Fruit fly (Drosophila melanogaster): ENCODE data around the gene CG31668.

Gene CG31668

DNA sequence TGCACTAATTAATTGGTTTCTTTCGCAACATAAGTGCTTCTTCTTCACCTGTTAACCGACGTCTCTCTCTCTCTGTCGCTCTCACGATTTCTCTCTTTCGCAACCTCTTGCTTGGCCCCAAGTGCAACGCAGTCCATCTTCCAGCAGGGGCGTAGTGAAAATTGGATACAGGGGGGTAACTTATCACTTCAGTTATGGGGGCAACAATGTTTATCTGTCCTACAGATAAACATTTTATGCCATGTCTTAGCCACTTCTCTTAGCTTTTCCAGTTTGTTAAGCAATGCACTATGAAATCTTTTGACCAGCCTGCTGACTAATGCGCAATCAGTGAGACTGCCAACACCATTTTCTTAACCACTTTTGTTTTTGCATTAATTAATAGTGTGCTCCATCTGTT, 21.4 kb upstream of the CG31668 start (continued):
- no peak for TF ChIP-seq Mrtf (GFP tag; IDR thresholded peaks at IDR 0.05)
- peak; percentile 16 to 39 for TF ChIP-seq chif (GFP tag; optimal IDR thresholded peaks at IDR 0.05)
- TF ChIP-seq pan (optimal IDR thresholded peaks at IDR 0.05) = no peak
- TF ChIP-seq pan (GFP tag; optimal IDR thresholded peaks at IDR 0.05 in 1 of 2, IDR thresholded peaks at IDR 0.05 in 1 of 2) = peak in 1 of 2 experiments; percentile 63
- TF ChIP-seq btn (GFP tag; optimal IDR thresholded peaks at IDR 0.05) = no peak
- TF ChIP-seq CG10209 (GFP tag; optimal IDR thresholded peaks at IDR 0.05) = peak; percentile 19
- TF ChIP-seq Antp (GFP tag; optimal IDR thresholded peaks at IDR 0.05) = peak; percentile 38
- TF ChIP-seq Gsc (GFP tag; IDR thresholded peaks at IDR 0.05) = no peak
- no peak for TF ChIP-seq CG4282 (GFP tag; optimal IDR thresholded peaks at IDR 0.05)
- TF ChIP-seq tio (GFP tag; optimal IDR thresholded peaks at IDR 0.05) = no peak
- no peak for TF ChIP-seq ab (GFP tag; optimal IDR thresholded peaks at IDR 0.05)
- TF ChIP-seq dmrt11E (tag; optimal IDR thresholded peaks at IDR 0.05) = no peak
- no peak for TF ChIP-seq ftz-f1 (GFP tag; optimal IDR thresholded peaks at IDR 0.05)
- TF ChIP-seq Hr3 (GFP tag; optimal IDR thresholded peaks at IDR 0.05) = peak; percentile 16
- TF ChIP-seq CG7839 (tag; optimal IDR thresholded peaks at IDR 0.05) = no peak
- peak; percentile 30 for TF ChIP-seq Ssrp (tag; optimal IDR thresholded peaks at IDR 0.05)
- TF ChIP-seq Hand (GFP tag; optimal IDR thresholded peaks at IDR 0.05) = no peak
- no peak for TF ChIP-seq ERR (GFP tag; optimal IDR thresholded peaks at IDR 0.05)
- no peak for TF ChIP-seq croc (GFP tag; conservative IDR thresholded peaks at IDR 0.05)
- peak; percentile 42; the same call in 2 of the 4 replicates for TF ChIP-seq Gug (GFP tag; IDR thresholded peaks at IDR 0.05)
- peak; percentile 18 for TF ChIP-seq chn (GFP tag; optimal IDR thresholded peaks at IDR 0.05)
- TF ChIP-seq CG13775 (GFP tag; optimal IDR thresholded peaks at IDR 0.05) = no peak
- TF ChIP-seq maf-S (GFP tag; optimal IDR thresholded peaks at IDR 0.05) = no peak
- no peak for TF ChIP-seq CG16813 (GFP tag; IDR thresholded peaks at IDR 0.05; ENCODE audit: partially characterized antibody)
- peak; percentile 45 for TF ChIP-seq CG2120 (GFP tag; optimal IDR thresholded peaks at IDR 0.05)
- peak; percentile 34 for TF ChIP-seq gsb (GFP tag; IDR thresholded peaks at IDR 0.05)
- no peak for TF ChIP-seq Ravus (GFP tag; IDR thresholded peaks at IDR 0.05)
- TF ChIP-seq CG9609 (GFP tag; optimal IDR thresholded peaks at IDR 0.05) = no peak
- peak; percentile 54 for TF ChIP-seq lab (GFP tag; optimal IDR thresholded peaks at IDR 0.05)
- no peak for TF ChIP-seq CG9215 (GFP tag; IDR thresholded peaks at IDR 0.05)
- peak; percentile 23 for TF ChIP-seq CG9876 (GFP tag; optimal IDR thresholded peaks at IDR 0.05)
- no peak for TF ChIP-seq CG12744 (GFP tag; optimal IDR thresholded peaks at IDR 0.05)
- TF ChIP-seq CG14710 (tag; optimal IDR thresholded peaks at IDR 0.05) = no peak
- TF ChIP-seq row (GFP tag; IDR thresholded peaks at IDR 0.05) = peak; percentile 56
- no peak for TF ChIP-seq Kr (GFP tag; optimal IDR thresholded peaks at IDR 0.05)
- 0 out of 3 replicates have a peak, but pooled peaks have one; percentile 49 for TF ChIP-seq C15 (GFP tag; IDR thresholded peaks at IDR 0.05)
- peak; percentile 17 to 24 for TF ChIP-seq Pdp1 (GFP tag; optimal IDR thresholded peaks at IDR 0.05)
- TF ChIP-seq CG4854 (GFP tag; optimal IDR thresholded peaks at IDR 0.05) = no peak
- TF ChIP-seq ara (GFP tag; IDR thresholded peaks at IDR 0.05) = peak; percentile 71
- TF ChIP-seq Poxn (GFP tag; IDR thresholded peaks at IDR 0.05) = no peak
- TF ChIP-seq Awh (GFP tag; IDR thresholded peaks at IDR 0.05) = no peak; the same call in none of the 2 replicates
- TF ChIP-seq bsh (GFP tag; optimal IDR thresholded peaks at IDR 0.05) = peak; percentile 23 to 57
- TF ChIP-seq Hr51 (GFP tag; optimal IDR thresholded peaks at IDR 0.05) = peak in 1 of 2 experiments; percentile 14
- no peak for TF ChIP-seq Stat92E (GFP tag; optimal IDR thresholded peaks at IDR 0.05)
- TF ChIP-seq lilli (GFP tag; optimal IDR thresholded peaks at IDR 0.05) = peak; percentile 48
- peak; percentile 33; the same call in 1 of the 2 replicates for TF ChIP-seq CG32767 (GFP tag; IDR thresholded peaks at IDR 0.05)
- TF ChIP-seq corto (GFP tag; optimal IDR thresholded peaks at IDR 0.05) = no peak
- no peak for TF ChIP-seq CG10147 (GFP tag; optimal IDR thresholded peaks at IDR 0.05)
- no peak for TF ChIP-seq salm (tag; optimal IDR thresholded peaks at IDR 0.05)
- TF ChIP-seq CG15269 (tag; optimal IDR thresholded peaks at IDR 0.05) = peak; percentile 65
- no peak for TF ChIP-seq zen (tag; optimal IDR thresholded peaks at IDR 0.05)
